Worm (Caenorhabditis elegans): ENCODE measurements around the gene gnrr-7.

Gene gnrr-7

ce11 chrX:11206953-11207352 lies 21.4 kb downstream of the gnrr-7 start, which contains the start of gene hst-2 (continued):
- TF ChIP-seq T20F7.1 (GFP tag; optimal IDR thresholded peaks at IDR 0.05) (peak; percentile 74), lin-29 (GFP tag; IDR thresholded peaks at IDR 0.05) (0 out of 2 replicates have a peak, but pooled peaks have one; percentile 67), nhr-48 (tag; optimal IDR thresholded peaks at IDR 0.05) (peak; percentile 78), F10B5.3 (tag; optimal IDR thresholded peaks at IDR 0.05) (peak; percentile 86), F37D6.2 (tag; optimal IDR thresholded peaks at IDR 0.05) (peak; percentile 68), dmd-8 (GFP tag; IDR thresholded peaks at IDR 0.05) (no peak), nhr-11 (tag; optimal IDR thresholded peaks at IDR 0.05) (peak; percentile 74), ama-1 (optimal IDR thresholded peaks at IDR 0.05) (no peak), mdt-29 (GFP tag; IDR thresholded peaks at IDR 0.05) (peak; percentile 68; the same call in 1 of the 2 replicates), mxl-3 (GFP tag; optimal IDR thresholded peaks at IDR 0.05) (peak; percentile 45)

ce11 chrX:11208788-11209187 lies 23.2 kb downstream of the gnrr-7 start, which contains the start of gene C34F6.5:
C34F6.5 (minus strand) TSS chrX:11208888.
- peak; percentile 1 for TF ChIP-seq aha-1 (tag)
- no peak for TF ChIP-seq daf-16 (GFP tag; optimal IDR thresholded peaks at IDR 0.05)
- peak; percentile 8 for TF ChIP-seq daf-16 (tag; optimal IDR thresholded peaks at IDR 0.05)
- TF ChIP-seq madf-5 (GFP tag; IDR thresholded peaks at IDR 0.05): no peak
- TF ChIP-seq snpc-4 (tag; optimal IDR thresholded peaks at IDR 0.05): no peak
- TF ChIP-seq hif-1 (tag; optimal IDR thresholded peaks at IDR 0.05): no peak

ce11 chrX:11210417-11210816 lies 24.8 kb downstream of the gnrr-7 start:
- no peak for TF ChIP-seq mes-2 (tag; optimal IDR thresholded peaks at IDR 0.05; ENCODE audit: poor library complexity, severe bottlenecking)
- no peak for TF ChIP-seq unc-62 (GFP tag; optimal IDR thresholded peaks at IDR 0.05 in 1 of 2)
- TF ChIP-seq unc-62 (tag; optimal IDR thresholded peaks at IDR 0.05): no peak
- no peak for TF ChIP-seq nhr-10 (tag; optimal IDR thresholded peaks at IDR 0.05)
- TF ChIP-seq mxl-2 (GFP tag; conservative IDR thresholded peaks at IDR 0.05): no peak
- TF ChIP-seq sdz-12 (GFP tag; optimal IDR thresholded peaks at IDR 0.05): no peak
- no peak for TF ChIP-seq madf-9 (GFP tag; conservative IDR thresholded peaks at IDR 0.05)
- TF ChIP-seq snpc-4 (tag; optimal IDR thresholded peaks at IDR 0.05): no peak
- no peak for TF ChIP-seq nhr-41 (GFP tag; IDR thresholded peaks at IDR 0.05)
- no peak for TF ChIP-seq dmd-8 (GFP tag; IDR thresholded peaks at IDR 0.05)
- TF ChIP-seq arid-1 (GFP tag; conservative IDR thresholded peaks at IDR 0.05): no peak
- no peak for TF ChIP-seq aly-2 (tag; optimal IDR thresholded peaks at IDR 0.05)
- TF ChIP-seq nhr-77 (tag; optimal IDR thresholded peaks at IDR 0.05): no peak
- no peak for TF ChIP-seq lsy-2 (tag; optimal IDR thresholded peaks at IDR 0.05)
- no peak for TF ChIP-seq dmd-9 (GFP tag; IDR thresholded peaks at IDR 0.05)
- TF ChIP-seq zip-2 (tag; optimal IDR thresholded peaks at IDR 0.05): no peak
- TF ChIP-seq mep-1 (tag; optimal IDR thresholded peaks at IDR 0.05): no peak

- TF ChIP-seq nhr-42 (GFP tag; IDR thresholded peaks at IDR 0.05) (no peak), lin-13 (GFP tag; optimal IDR thresholded peaks at IDR 0.05) (no peak), mdl-1 (tag; optimal IDR thresholded peaks at IDR 0.05) (no peak), php-3 (GFP tag; IDR thresholded peaks at IDR 0.05) (no peak), T20F7.1 (GFP tag; optimal IDR thresholded peaks at IDR 0.05) (no peak)
Observed at ce11 chrX:11211360-11211759, 25.8 kb downstream of the gnrr-7 start.

ce11 chrX:11215420-11216050 lies 29.9 kb downstream of the gnrr-7 start, which contains the start of the genes C34F6.7 and idh-2:
C34F6.7 (minus strand) TSS chrX:11215470.
idh-2 (plus strand) TSS chrX:11216000.
- TF ChIP-seq rbr-2 (tag; optimal IDR thresholded peaks at IDR 0.05): peak; percentile 3
- TF ChIP-seq ceh-20 (GFP tag; IDR thresholded peaks at IDR 0.05): 0 out of 2 replicates have a peak, but pooled peaks have one; percentile 32
- no peak for TF ChIP-seq snpc-4 (tag; optimal IDR thresholded peaks at IDR 0.05)
- no peak for TF ChIP-seq daf-16 (GFP tag; optimal IDR thresholded peaks at IDR 0.05)
- TF ChIP-seq daf-16 (tag; optimal IDR thresholded peaks at IDR 0.05): peak; percentile 47
- no peak for TF ChIP-seq dmd-8 (GFP tag; IDR thresholded peaks at IDR 0.05)
- no peak for TF ChIP-seq arid-1 (GFP tag; conservative IDR thresholded peaks at IDR 0.05)
- TF ChIP-seq nhr-25 (tag; optimal IDR thresholded peaks at IDR 0.05; ENCODE audit: borderline replicate concordance, insufficient read depth): peak; percentile 37
- TF ChIP-seq set-16 (GFP tag; IDR thresholded peaks at IDR 0.05): no peak
- no peak for TF ChIP-seq cey-2 (tag; optimal IDR thresholded peaks at IDR 0.05; ENCODE audit: borderline replicate concordance, insufficient read depth)
- TF ChIP-seq nhr-77 (tag; optimal IDR thresholded peaks at IDR 0.05): no peak
- peak; percentile 70 for TF ChIP-seq nhr-28 (tag; optimal IDR thresholded peaks at IDR 0.05)
- peak in 1 of 2 experiments; percentile 41 for TF ChIP-seq lsy-2 (tag; optimal IDR thresholded peaks at IDR 0.05)
- TF ChIP-seq gei-8 (GFP tag; optimal IDR thresholded peaks at IDR 0.05): no peak
- peak in 1 of 2 experiments; percentile 35 for TF ChIP-seq mdl-1 (tag; optimal IDR thresholded peaks at IDR 0.05)
- TF ChIP-seq duxl-1 (tag; optimal IDR thresholded peaks at IDR 0.05; ENCODE audit: poor library complexity): no peak
- no peak for TF ChIP-seq lin-13 (GFP tag; optimal IDR thresholded peaks at IDR 0.05)

Measured in whole organism, L4 larva.